Worm (Caenorhabditis elegans): ENCODE measurements around the gene F17C11.2.

DNA sequence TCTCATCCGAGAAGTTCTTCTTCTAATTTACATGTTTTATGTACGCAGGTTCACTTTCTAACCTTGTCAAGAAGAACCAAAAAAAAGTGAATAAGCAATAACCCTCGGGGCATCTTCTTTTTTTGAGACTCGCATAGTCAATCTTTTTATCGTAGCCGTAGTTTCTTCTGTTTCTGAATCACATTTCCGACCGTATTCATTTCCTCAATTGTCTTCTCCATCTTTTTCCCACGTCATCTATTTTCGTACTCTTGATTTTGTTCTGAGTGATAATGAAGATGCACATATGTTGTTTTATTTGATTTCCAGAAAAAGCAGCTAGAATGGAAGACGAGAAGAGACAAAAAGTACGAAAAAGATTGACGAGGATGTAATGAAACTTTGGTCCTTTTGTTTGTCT is 3.1 kb upstream of the F17C11.2 start:
- TF ChIP-seq W03F9.2 (tag; optimal IDR thresholded peaks at IDR 0.05) (no peak), him-1 (tag; optimal IDR thresholded peaks at IDR 0.05) (no peak), dao-5 (tag; optimal IDR thresholded peaks at IDR 0.05) (no peak)
